Fruit fly (Drosophila melanogaster): Measurements from ENCODE around the gene obst-E.

DNA sequence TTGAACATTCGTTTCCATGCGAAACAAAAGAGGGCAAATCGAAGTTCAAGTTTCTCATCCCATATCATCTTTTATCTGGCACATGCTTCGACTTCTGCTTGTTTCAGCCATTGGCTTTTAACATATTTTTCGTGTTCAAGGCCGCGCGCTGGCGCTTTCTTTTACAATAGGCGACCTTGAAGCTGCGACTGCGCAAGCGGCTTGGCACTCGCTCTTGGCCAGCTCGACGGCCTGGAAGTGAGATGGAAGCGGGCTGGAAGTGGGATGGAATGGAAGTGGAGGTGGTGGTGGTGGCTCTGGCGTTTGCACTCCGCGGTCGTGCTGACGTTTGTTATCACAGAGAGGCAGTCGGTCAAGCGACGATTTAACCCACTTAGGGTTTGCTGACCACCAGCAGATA, 23.5 kb downstream of the obst-E start:
- TF ChIP-seq CG3838 (GFP tag; optimal IDR thresholded peaks at IDR 0.05) (no peak), sisA (GFP tag; IDR thresholded peaks at IDR 0.05) (no peak), en (GFP tag; optimal IDR thresholded peaks at IDR 0.05) (no peak), z (GFP tag; IDR thresholded peaks at IDR 0.05) (no peak), bsh (GFP tag; optimal IDR thresholded peaks at IDR 0.05) (no peak), corto (GFP tag; optimal IDR thresholded peaks at IDR 0.05) (no peak), CTCF (GFP tag; optimal IDR thresholded peaks at IDR 0.05) (no peak), Dp (GFP tag; optimal IDR thresholded peaks at IDR 0.05) (no peak), Dref (GFP tag; IDR thresholded peaks at IDR 0.05) (no peak), pum (GFP tag; optimal IDR thresholded peaks at IDR 0.05) (no peak)

Data from whole organism, embryonic.